Worm (Caenorhabditis elegans): ENCODE results near the gene srz-101.

ce11 chrV:16742123-16742522, 47.5 kb downstream of the srz-101 start, which contains the start of gene T25E12.6:
- TF ChIP-seq daf-12 (tag; optimal IDR thresholded peaks at IDR 0.05) (no peak), zag-1 (tag; optimal IDR thresholded peaks at IDR 0.05) (no peak), jun-1 (tag; optimal IDR thresholded peaks at IDR 0.05) (no peak), lin-15B (tag; optimal IDR thresholded peaks at IDR 0.05) (no peak), fkh-2 (tag; optimal IDR thresholded peaks at IDR 0.05) (no peak), skn-1 (tag; optimal IDR thresholded peaks at IDR 0.05) (no peak)
